Worm (Caenorhabditis elegans) whole organism, L3 larva: ENCODE results near the gene clec-243.

ENCODE experiments used
- R02D3.7 ChIP-seq: fragments of 150-350 bp; optimal IDR thresholded peaks from 2 replicates; lab custom pipeline; 2014; ENCODE audit warnings: missing biosample characterization, missing genetic modification characterization
- lin-15B ChIP-seq: fragments of 150-350 bp; optimal IDR thresholded peaks from 2 replicates; lab custom pipeline; 2014; ENCODE audit warnings: missing biosample characterization, missing genetic modification characterization
- nhr-12 ChIP-seq: fragments of 150-350 bp; optimal IDR thresholded peaks from 2 replicates; lab custom pipeline; 2014; ENCODE audit warnings: missing biosample characterization, missing genetic modification characterization
- nhr-28 ChIP-seq: fragments of 150-350 bp; optimal IDR thresholded peaks from 2 replicates; lab custom pipeline; 2014; ENCODE audit warnings: missing biosample characterization, missing genetic modification characterization
- pqm-1 ChIP-seq: fragments of 150-350 bp; optimal IDR thresholded peaks from 2 replicates; lab custom pipeline; 2017; ENCODE audit warnings: missing biosample characterization, missing genetic modification characterization, inconsistent platforms
- skn-1 ChIP-seq: fragments of 150-350 bp; optimal IDR thresholded peaks from 2 replicates; lab custom pipeline; 2014; ENCODE audit warnings: missing biosample characterization, missing genetic modification characterization
- snpc-4 ChIP-seq: fragments of 150-350 bp; optimal IDR thresholded peaks from 2 replicates; lab custom pipeline; 2014; ENCODE audit warnings: missing biosample characterization, missing genetic modification characterization
- tbx-2 ChIP-seq: sonication (generic microtip); optimal IDR thresholded peaks from 2 replicates; lab custom pipeline; 2016; ENCODE audit warnings: mild to moderate bottlenecking, missing genetic modification characterization, missing compliant biosample characterization

- TF ChIP-seq lin-15B = no peak
- TF ChIP-seq nhr-12 (tag; lab: Kevin White, UChicago) = no peak
- TF ChIP-seq pqm-1 (tag; lab: Kevin White, UChicago) = no peak
- TF ChIP-seq R02D3.7 (tag; lab: Kevin White, UChicago) = no peak
- TF ChIP-seq tbx-2 (tag; lab: Kevin White, UChicago) = no peak
- no peak for TF ChIP-seq skn-1 (tag; lab: Kevin White, UChicago)
- no peak for TF ChIP-seq nhr-28 (tag; lab: Kevin White, UChicago)
- no peak for TF ChIP-seq snpc-4 (tag; lab: Kevin White, UChicago)
These were observed 36.7 kb downstream of the clec-243 start, which contains the start of gene srh-236 for ce11 chrV:17211989-17212731.
